Fruit fly (Drosophila melanogaster): Measurements from ENCODE around the gene Trc8.

Trc8 gene

dm6 chr3R:29478952-29479538, 24.6 kb downstream of the Trc8 start (continued):
- no peak for TF ChIP-seq inv (GFP tag; IDR thresholded peaks at IDR 0.05; ENCODE audit: partially characterized antibody)
- no peak for TF ChIP-seq grn (GFP tag; optimal IDR thresholded peaks at IDR 0.05)
- TF ChIP-seq ara (GFP tag; IDR thresholded peaks at IDR 0.05) = peak; percentile 51
- peak; percentile 56; the same call in 1 of the 3 replicates for TF ChIP-seq CG17361 (GFP tag; IDR thresholded peaks at IDR 0.05)
- TF ChIP-seq dan (GFP tag; IDR thresholded peaks at IDR 0.05) = no peak
- no peak for TF ChIP-seq abd-A (tag; optimal IDR thresholded peaks at IDR 0.05)
- peak; percentile 71 for TF ChIP-seq H15 (GFP tag; IDR thresholded peaks at IDR 0.05)
- peak; percentile 45; the same call in 1 of the 2 replicates for TF ChIP-seq wdn (GFP tag; IDR thresholded peaks at IDR 0.05)
- no peak for TF ChIP-seq CG17186 (GFP tag; optimal IDR thresholded peaks at IDR 0.05)
- TF ChIP-seq Nf-YA (GFP tag; IDR thresholded peaks at IDR 0.05) = no peak
- peak; percentile 53 for TF ChIP-seq CG5180 (GFP tag; optimal IDR thresholded peaks at IDR 0.05)
- no peak for TF ChIP-seq pros (GFP tag; optimal IDR thresholded peaks at IDR 0.05)
- no peak for TF ChIP-seq CG33557 (GFP tag; optimal IDR thresholded peaks at IDR 0.05)
- TF ChIP-seq wor (GFP tag; IDR thresholded peaks at IDR 0.05) = peak; percentile 50; the same call in 1 of the 2 replicates
- no peak for TF ChIP-seq lov (optimal IDR thresholded peaks at IDR 0.05)
- TF ChIP-seq lov (GFP tag; IDR thresholded peaks at IDR 0.05) = no peak
- TF ChIP-seq tup (GFP tag; optimal IDR thresholded peaks at IDR 0.05) = no peak
- TF ChIP-seq bigmax (GFP tag; optimal IDR thresholded peaks at IDR 0.05) = no peak
- peak; percentile 76 for TF ChIP-seq ken (GFP tag; IDR thresholded peaks at IDR 0.05)
- TF ChIP-seq CG34376 (GFP tag; optimal IDR thresholded peaks at IDR 0.05) = peak; percentile 88
- TF ChIP-seq Chrac-16 (GFP tag; optimal IDR thresholded peaks at IDR 0.05) = no peak
- TF ChIP-seq CG7556 (GFP tag; optimal IDR thresholded peaks at IDR 0.05) = peak; percentile 69
- TF ChIP-seq fru (optimal IDR thresholded peaks at IDR 0.05) = no peak
- peak; percentile 74; the same call in 1 of the 2 replicates for TF ChIP-seq CG32532 (GFP tag; IDR thresholded peaks at IDR 0.05)
- peak; percentile 70 for TF ChIP-seq esg (GFP tag; conservative IDR thresholded peaks at IDR 0.05)
- TF ChIP-seq slbo (GFP tag; IDR thresholded peaks at IDR 0.05) = peak; percentile 70
- no peak for TF ChIP-seq CG12236 (GFP tag; optimal IDR thresholded peaks at IDR 0.05)
- TF ChIP-seq Kr (GFP tag; optimal IDR thresholded peaks at IDR 0.05) = no peak
- no peak for TF ChIP-seq CG7271 (tag; optimal IDR thresholded peaks at IDR 0.05)
- TF ChIP-seq twi (tag; optimal IDR thresholded peaks at IDR 0.05) = no peak
- TF ChIP-seq dmrt99B (tag; optimal IDR thresholded peaks at IDR 0.05) = peak; percentile 81
- TF ChIP-seq Rx (GFP tag; IDR thresholded peaks at IDR 0.05) = peak; percentile 56
- no peak for TF ChIP-seq Dip2 (GFP tag; IDR thresholded peaks at IDR 0.05)
- no peak for TF ChIP-seq lola (GFP tag; optimal IDR thresholded peaks at IDR 0.05)
- TF ChIP-seq yki (optimal IDR thresholded peaks at IDR 0.05) = no peak
- no peak for TF ChIP-seq kni (GFP tag; optimal IDR thresholded peaks at IDR 0.05)
- no peak for TF ChIP-seq CG12104 (GFP tag; optimal IDR thresholded peaks at IDR 0.05)
- peak; percentile 69 for TF ChIP-seq Hand (GFP tag; optimal IDR thresholded peaks at IDR 0.05)
- no peak for TF ChIP-seq sc (optimal IDR thresholded peaks at IDR 0.05)
- TF ChIP-seq sc (GFP tag; optimal IDR thresholded peaks at IDR 0.05) = peak; percentile 0
- TF ChIP-seq Dref (GFP tag; IDR thresholded peaks at IDR 0.05) = no peak
- no peak for TF ChIP-seq peb (GFP tag; IDR thresholded peaks at IDR 0.05)
- TF ChIP-seq lab (GFP tag; optimal IDR thresholded peaks at IDR 0.05) = peak; percentile 77
- TF ChIP-seq HmgZ (tag; optimal IDR thresholded peaks at IDR 0.05) = peak; percentile 59
- TF ChIP-seq sqz (GFP tag; optimal IDR thresholded peaks at IDR 0.05) = peak; percentile 49
- TF ChIP-seq onecut (GFP tag; IDR thresholded peaks at IDR 0.05) = 0 out of 2 replicates have a peak, but pooled peaks have one; percentile 46
- TF ChIP-seq zfh1 (GFP tag; IDR thresholded peaks at IDR 0.05) = peak; percentile 61; the same call in 2 of the 3 replicates
- no peak for TF ChIP-seq her (GFP tag; optimal IDR thresholded peaks at IDR 0.05)
- TF ChIP-seq NC2β (GFP tag; optimal IDR thresholded peaks at IDR 0.05) = no peak
- TF ChIP-seq CG5245 (GFP tag; optimal IDR thresholded peaks at IDR 0.05) = no peak
- no peak for TF ChIP-seq rib (GFP tag; IDR thresholded peaks at IDR 0.05)
- peak; percentile 42 for TF ChIP-seq CG6854 (GFP tag; optimal IDR thresholded peaks at IDR 0.05)
